Worm (Caenorhabditis elegans): ENCODE data around the gene C16A11.7.

Gene C16A11.7

ce11 chrII:4222983-4223382 is 33.8 kb downstream of the C16A11.7 start, which contains the start of gene C16A11.5:
Gene C16A11.5 (plus strand): TSS chrII:4223305.
- no peak for TF ChIP-seq nhr-76 (tag; optimal IDR thresholded peaks at IDR 0.05)
- no peak for TF ChIP-seq ces-1 (GFP tag; optimal IDR thresholded peaks at IDR 0.05)
- no peak for TF ChIP-seq mep-1 (tag; optimal IDR thresholded peaks at IDR 0.05)

- TF ChIP-seq ces-1 (GFP tag; optimal IDR thresholded peaks at IDR 0.05) (no peak), ham-2 (GFP tag; optimal IDR thresholded peaks at IDR 0.05) (no peak), ceh-83 (GFP tag; optimal IDR thresholded peaks at IDR 0.05) (no peak), nhr-2 (tag; optimal IDR thresholded peaks at IDR 0.05) (no peak), sem-2 (GFP tag; optimal IDR thresholded peaks at IDR 0.05) (no peak)
Measured at ce11 chrII:4222469-4222868, 34.3 kb downstream of the C16A11.7 start.

ce11 chrII:4219062-4219461 is 37.7 kb downstream of the C16A11.7 start, which contains the start of gene F31D5.1:
Gene F31D5.1 (plus strand): TSS chrII:4219362.
- no peak for TF ChIP-seq ztf-11 (tag; optimal IDR thresholded peaks at IDR 0.05)
- TF ChIP-seq nhr-28 (tag; optimal IDR thresholded peaks at IDR 0.05) = no peak
- no peak for TF ChIP-seq mep-1 (tag; optimal IDR thresholded peaks at IDR 0.05)
- no peak for TF ChIP-seq drap-1 (GFP tag; optimal IDR thresholded peaks at IDR 0.05)
- no peak for TF ChIP-seq zip-8 (tag; optimal IDR thresholded peaks at IDR 0.05)
- no peak for TF ChIP-seq unc-62 (GFP tag; optimal IDR thresholded peaks at IDR 0.05)

ce11 chrII:4215318-4215717 is 41.4 kb downstream of the C16A11.7 start, which contains the start of gene F31D5.2:
Gene F31D5.2 (plus strand): TSS chrII:4215618.
- TF ChIP-seq bed-3 (GFP tag; optimal IDR thresholded peaks at IDR 0.05) (no peak), ces-1 (GFP tag; optimal IDR thresholded peaks at IDR 0.05) (no peak), nhr-237 (tag; optimal IDR thresholded peaks at IDR 0.05) (no peak), nhr-2 (tag; optimal IDR thresholded peaks at IDR 0.05) (no peak), sptf-1 (tag; optimal IDR thresholded peaks at IDR 0.05) (no peak), mep-1 (tag; optimal IDR thresholded peaks at IDR 0.05) (no peak)

ce11 chrII:4211113-4211512 is 45.6 kb downstream of the C16A11.7 start, which contains the start of gene F31D5.7:
Gene F31D5.7 (plus strand): TSS chrII:4211413.
- TF ChIP-seq elt-1 (tag; optimal IDR thresholded peaks at IDR 0.05; ENCODE audit: borderline replicate concordance, insufficient read depth) (no peak), ceh-39 (tag; optimal IDR thresholded peaks at IDR 0.05) (no peak), nhr-76 (tag; optimal IDR thresholded peaks at IDR 0.05) (no peak), nhr-2 (tag; optimal IDR thresholded peaks at IDR 0.05) (no peak), lsy-2 (tag; optimal IDR thresholded peaks at IDR 0.05) (no peak), ces-1 (GFP tag; optimal IDR thresholded peaks at IDR 0.05) (no peak), M03D4.4 (tag; optimal IDR thresholded peaks at IDR 0.05) (no peak), unc-62 (GFP tag; optimal IDR thresholded peaks at IDR 0.05) (no peak), lin-32 (GFP tag; optimal IDR thresholded peaks at IDR 0.05) (no peak), elt-3 (tag; optimal IDR thresholded peaks at IDR 0.05) (no peak), tbx-8 (GFP tag; optimal IDR thresholded peaks at IDR 0.05) (no peak), ceh-83 (GFP tag; optimal IDR thresholded peaks at IDR 0.05) (no peak), ceh-43 (GFP tag; optimal IDR thresholded peaks at IDR 0.05) (no peak), cnd-1 (tag; optimal IDR thresholded peaks at IDR 0.05) (no peak), flh-1 (GFP tag; optimal IDR thresholded peaks at IDR 0.05) (no peak), nhr-12 (tag; optimal IDR thresholded peaks at IDR 0.05) (no peak), bed-3 (GFP tag; optimal IDR thresholded peaks at IDR 0.05) (no peak), ham-2 (GFP tag; optimal IDR thresholded peaks at IDR 0.05) (no peak), snpc-4 (tag; optimal IDR thresholded peaks at IDR 0.05) (no peak)

- TF ChIP-seq ceh-39 (tag; optimal IDR thresholded peaks at IDR 0.05) (no peak), blmp-1 (tag; optimal IDR thresholded peaks at IDR 0.05) (no peak), zip-8 (tag; optimal IDR thresholded peaks at IDR 0.05) (peak; percentile 52)
Measured at ce11 chrII:4209071-4209747, 47.5 kb downstream of the C16A11.7 start, which contains the start of gene F31D5.6. Gene F31D5.6 (plus strand): TSS chrII:4209697.
